Worm (Caenorhabditis elegans) whole organism, late embryonic: ENCODE results near the gene F08G12.3.

ENCODE experiments used
- C08G9.2 ChIP-seq: sonication (generic microtip); optimal IDR thresholded peaks from 2 replicates; lab custom pipeline; 2016; ENCODE audit warnings: mild to moderate bottlenecking, missing genetic modification characterization, moderate library complexity, missing compliant biosample characterization
- C38D4.7 ChIP-seq: fragments of 200-800 bp; sonication (Bioruptor generic); optimal IDR thresholded peaks from 2 replicates; lab custom pipeline; 2018; ENCODE audit warnings: mild to moderate bottlenecking, missing genetic modification characterization, moderate library complexity, missing compliant biosample characterization
- K02D7.2 ChIP-seq: sonication (generic microtip); optimal IDR thresholded peaks from 2 replicates; lab custom pipeline; 2017; ENCODE audit warnings: mild to moderate bottlenecking, missing genetic modification characterization, missing compliant biosample characterization
- Y22D7AL.16 ChIP-seq: sonication (generic microtip); optimal IDR thresholded peaks from 2 replicates; lab custom pipeline; 2016; ENCODE audit warnings: missing genetic modification characterization, missing compliant biosample characterization
- ceh-19 ChIP-seq: fragments of 200-800 bp; sonication (Bioruptor generic); optimal IDR thresholded peaks from 2 replicates; lab custom pipeline; 2018; ENCODE audit warnings: mild to moderate bottlenecking, missing genetic modification characterization, missing compliant biosample characterization
- ceh-2 ChIP-seq: sonication (generic microtip); optimal IDR thresholded peaks from 2 replicates; lab custom pipeline; 2016; ENCODE audit warnings: missing genotype, missing genetic modification characterization, missing compliant biosample characterization
- ceh-22 ChIP-seq: sonication (generic microtip); optimal IDR thresholded peaks from 2 replicates; lab custom pipeline; 2017; ENCODE audit warnings: missing biosample characterization, missing genetic modification characterization
- ceh-24 ChIP-seq: sonication (generic microtip); optimal IDR thresholded peaks from 2 replicates; lab custom pipeline; 2016; ENCODE audit warnings: mild to moderate bottlenecking, missing genetic modification characterization, missing compliant biosample characterization
- ceh-30 ChIP-seq: fragments of 150-350 bp; optimal IDR thresholded peaks from 2 replicates; lab custom pipeline; 2014; ENCODE audit warnings: missing biosample characterization, missing genetic modification characterization
- ceh-31 ChIP-seq: sonication (generic microtip); optimal IDR thresholded peaks from 2 replicates; lab custom pipeline; 2016; ENCODE audit warnings: missing genetic modification characterization, missing compliant biosample characterization
- ceh-34 ChIP-seq: sonication (generic microtip); optimal IDR thresholded peaks from 2 replicates; lab custom pipeline; 2016; ENCODE audit warnings: mild to moderate bottlenecking, missing genetic modification characterization, missing compliant biosample characterization
- ceh-45 ChIP-seq: fragments of 200-800 bp; sonication (Bioruptor generic); IDR thresholded peaks from 2 replicates; pipeline ENCODE4 v1.3.6; 2022; ENCODE audit warnings: missing genetic modification reagents, missing genetic modification characterization, missing compliant biosample characterization
- ceh-48 ChIP-seq: sonication (generic microtip); optimal IDR thresholded peaks from 2 replicates; lab custom pipeline; 2016; ENCODE audit warnings: missing genetic modification characterization, inconsistent platforms, missing compliant biosample characterization
- ceh-6 ChIP-seq: fragments of 200-800 bp; sonication (Bioruptor generic); optimal IDR thresholded peaks from 2 replicates; lab custom pipeline; 2018; ENCODE audit warnings: mild to moderate bottlenecking, missing genetic modification characterization, missing compliant biosample characterization
- ceh-9 ChIP-seq: sonication (generic microtip); optimal IDR thresholded peaks from 2 replicates; lab custom pipeline; 2016; ENCODE audit warnings: mild to moderate bottlenecking, missing genetic modification characterization, inconsistent platforms, missing compliant biosample characterization
- che-1 ChIP-seq: sonication (generic microtip); optimal IDR thresholded peaks from 2 replicates; lab custom pipeline; 2016; ENCODE audit warnings: mild to moderate bottlenecking, missing genetic modification characterization, missing compliant biosample characterization
- dve-1 ChIP-seq: sonication (generic microtip); optimal IDR thresholded peaks from 2 replicates; lab custom pipeline; 2017; ENCODE audit warnings: antibody characterized with exemption, mild to moderate bottlenecking, missing genetic modification characterization, missing compliant biosample characterization
- elt-4 ChIP-seq: sonication (generic microtip); optimal IDR thresholded peaks from 2 replicates; lab custom pipeline; 2016; ENCODE audit warnings: missing genetic modification characterization, missing compliant biosample characterization
- fax-1 ChIP-seq: sonication (generic microtip); optimal IDR thresholded peaks from 2 replicates; lab custom pipeline; 2016; ENCODE audit warnings: missing genotype, missing genetic modification characterization, missing compliant biosample characterization
- fkh-6 ChIP-seq: sonication (generic microtip); optimal IDR thresholded peaks from 2 replicates; lab custom pipeline; 2016; ENCODE audit warnings: missing genetic modification characterization, missing compliant biosample characterization
- hlh-15 ChIP-seq: sonication (generic microtip); optimal IDR thresholded peaks from 2 replicates; lab custom pipeline; 2016; ENCODE audit warnings: missing genetic modification characterization, missing compliant biosample characterization
- hlh-6 ChIP-seq: sonication (generic microtip); optimal IDR thresholded peaks from 2 replicates; lab custom pipeline; 2016; ENCODE audit warnings: missing genotype, missing genetic modification characterization, missing compliant biosample characterization
- lin-11 ChIP-seq: fragments of 200-800 bp; sonication (Bioruptor generic); optimal IDR thresholded peaks from 2 replicates; lab custom pipeline; 2018; ENCODE audit warnings: mild to moderate bottlenecking, missing genetic modification characterization, missing compliant biosample characterization
- madf-2 ChIP-seq: sonication (generic microtip); optimal IDR thresholded peaks from 2 replicates; lab custom pipeline; 2017; ENCODE audit warnings: missing genetic modification characterization, missing compliant biosample characterization
- mec-3 ChIP-seq: sonication (generic microtip); optimal IDR thresholded peaks from 2 replicates; lab custom pipeline; 2016; ENCODE audit warnings: borderline replicate concordance, missing genetic modification characterization, missing compliant biosample characterization
- nfya-1 ChIP-seq: sonication (generic microtip); optimal IDR thresholded peaks from 2 replicates; lab custom pipeline; 2017; ENCODE audit warnings: missing genetic modification characterization, mild to moderate bottlenecking, missing compliant biosample characterization, antibody characterized with exemption, moderate library complexity
- nhr-11 ChIP-seq: fragments of 150-350 bp; optimal IDR thresholded peaks from 2 replicates; lab custom pipeline; 2014; ENCODE audit warnings: missing biosample characterization, missing genetic modification characterization
- nhr-232 ChIP-seq: sonication (generic microtip); optimal IDR thresholded peaks from 2 replicates; lab custom pipeline; 2016; ENCODE audit warnings: missing genetic modification characterization, missing compliant biosample characterization
- npax-4 ChIP-seq: sonication (generic microtip); optimal IDR thresholded peaks from 2 replicates; lab custom pipeline; 2016; ENCODE audit warnings: missing genetic modification characterization, missing compliant biosample characterization
- odd-2 ChIP-seq: sonication (generic microtip); optimal IDR thresholded peaks from 2 replicates; lab custom pipeline; 2017; ENCODE audit warnings: antibody characterized with exemption, mild to moderate bottlenecking, missing genetic modification characterization, missing compliant biosample characterization
- pag-3 ChIP-seq: sonication (generic microtip); optimal IDR thresholded peaks from 2 replicates; lab custom pipeline; 2016; ENCODE audit warnings: missing compliant biosample characterization, missing genetic modification characterization, borderline replicate concordance
- pha-2 ChIP-seq: sonication (generic microtip); optimal IDR thresholded peaks from 2 replicates; lab custom pipeline; 2017; ENCODE audit warnings: mild to moderate bottlenecking, missing genetic modification characterization, missing compliant biosample characterization
- pha-4 ChIP-seq: fragments of 150-350 bp; optimal IDR thresholded peaks from 2 replicates; lab custom pipeline; 2018; ENCODE audit warnings: missing biosample characterization, missing genetic modification reagents, missing genetic modification characterization
- ref-2 ChIP-seq: sonication (generic microtip); optimal IDR thresholded peaks from 2 replicates; lab custom pipeline; 2016; ENCODE audit warnings: missing genetic modification characterization, missing compliant biosample characterization
- sdc-2 ChIP-seq: sonication (generic microtip); optimal IDR thresholded peaks from 2 replicates; lab custom pipeline; 2016; ENCODE audit warnings: missing genotype, missing genetic modification characterization, missing compliant biosample characterization
- tbx-2 ChIP-seq: sonication (generic microtip); optimal IDR thresholded peaks from 2 replicates; lab custom pipeline; 2016; ENCODE audit warnings: missing genetic modification characterization, missing compliant biosample characterization
- ttx-3 ChIP-seq: sonication (generic microtip); optimal IDR thresholded peaks from 2 replicates; lab custom pipeline; 2016; ENCODE audit warnings: missing genetic modification reagents, missing genetic modification characterization, missing compliant biosample characterization
- unc-3 ChIP-seq, 2 experiments: fragments of 200-800 bp in 1 of 2; sonication (Bioruptor generic) in 1 of 2; sonication (generic microtip) in 1 of 2; conservative IDR thresholded peaks in 1 of 2; optimal IDR thresholded peaks in 1 of 2; 2 replicates each; pipeline versions ENCODE4 v1.3.6 to Lab custom; 2016 to 2022; ENCODE audit warnings: missing compliant biosample characterization in 2 of 2, missing genetic modification characterization in 2 of 2, missing genetic modification reagents in 1 of 2
- unc-42 ChIP-seq: sonication (generic microtip); optimal IDR thresholded peaks from 2 replicates; lab custom pipeline; 2016; ENCODE audit warnings: missing genotype, missing genetic modification characterization, missing compliant biosample characterization
- unc-55 ChIP-seq: sonication (generic microtip); optimal IDR thresholded peaks from 2 replicates; lab custom pipeline; 2017; ENCODE audit warnings: missing biosample characterization, missing genetic modification reagents, missing genetic modification characterization
- unc-86 ChIP-seq: sonication (generic microtip); optimal IDR thresholded peaks from 2 replicates; lab custom pipeline; 2016; ENCODE audit warnings: missing genetic modification characterization, missing compliant biosample characterization
- zip-5 ChIP-seq: sonication (generic microtip); optimal IDR thresholded peaks from 2 replicates; lab custom pipeline; 2016; ENCODE audit warnings: missing genetic modification characterization, missing compliant biosample characterization
- ztf-16 ChIP-seq: sonication (generic microtip); optimal IDR thresholded peaks from 2 replicates; lab custom pipeline; 2017; ENCODE audit warnings: missing genetic modification characterization, missing compliant biosample characterization

The F08G12.3 gene

DNA sequence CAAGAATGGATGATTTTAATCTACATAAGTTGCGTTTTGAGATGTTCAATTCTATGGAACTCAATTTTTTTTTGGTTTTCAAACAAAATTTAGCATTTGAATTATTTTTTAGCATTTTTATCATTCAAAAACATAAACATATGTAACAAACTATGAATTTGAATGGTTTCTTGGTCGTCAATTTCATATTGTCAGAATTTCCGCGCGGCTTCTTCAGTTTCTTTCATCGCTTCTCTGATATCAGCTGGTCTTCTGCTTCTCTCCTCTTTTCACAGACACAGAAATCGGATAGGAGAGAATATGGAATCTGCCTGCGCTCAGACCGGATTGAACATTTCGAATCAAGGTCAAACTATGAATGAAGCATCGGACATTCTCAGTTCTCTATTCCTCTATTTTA lies 33.3 kb upstream of the F08G12.3 start, which contains the start of gene C03A3.9:
C03A3.9 (plus strand) TSS at position 301 of the 400 bp plus-strand sequence.
- TF ChIP-seq fax-1 (no peak), pha-4 (no peak)

DNA sequence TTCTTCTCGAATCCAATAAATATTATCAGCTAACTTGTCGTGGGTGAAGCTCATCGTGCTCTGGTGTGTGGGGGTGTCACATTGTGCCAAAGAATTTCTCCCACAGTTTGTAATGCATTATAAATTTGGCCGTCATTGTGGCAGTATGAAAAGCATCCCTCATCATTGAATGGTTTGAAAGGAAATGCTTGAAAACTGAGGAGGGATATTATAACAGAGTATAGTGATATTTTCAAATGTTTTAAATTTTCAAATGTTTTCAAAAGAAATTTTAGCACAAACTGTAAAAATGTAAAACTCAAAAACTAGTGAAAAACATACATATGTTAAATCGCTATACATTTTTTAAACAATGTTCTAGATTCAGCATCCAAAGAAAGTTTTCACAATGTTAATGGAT lies 31.1 kb upstream of the F08G12.3 start, which contains the start of gene C03A3.3:
C03A3.3 (minus strand) TSS at position 101 of the 400 bp plus-strand sequence.
- TF ChIP-seq ceh-6 (GFP tag; lab: Kevin White, UChicago) (no peak), unc-42 (tag; lab: Kevin White, UChicago) (no peak), nhr-232 (no peak), ceh-31 (tag; lab: Kevin White, UChicago) (no peak), ceh-48 (tag; lab: Kevin White, UChicago) (no peak), npax-4 (tag; lab: Kevin White, UChicago) (no peak), pag-3 (tag; lab: Kevin White, UChicago) (no peak), ceh-34 (tag; lab: Kevin White, UChicago) (no peak), che-1 (no peak), ceh-45 (no peak)

DNA sequence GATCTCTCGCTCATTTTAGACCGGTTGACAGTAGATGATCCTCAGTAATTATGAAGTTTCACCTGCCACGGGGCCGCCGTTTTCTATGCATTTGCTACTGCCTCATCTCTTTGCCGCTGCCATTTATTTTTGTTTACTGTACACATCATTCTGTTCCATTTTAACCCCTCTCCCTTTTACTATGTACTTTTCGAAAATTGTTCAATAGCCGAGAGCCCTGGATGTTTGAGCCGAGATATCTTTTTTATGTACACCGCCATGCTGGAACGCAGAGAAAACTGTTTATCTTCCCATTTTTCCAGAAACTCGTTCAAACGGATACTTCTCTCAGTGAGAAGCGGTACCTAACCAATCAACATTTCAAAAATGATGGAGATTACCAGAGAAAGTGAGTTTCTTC lies 29.2 kb upstream of the F08G12.3 start, which contains the start of gene ifa-1:
ifa-1 (plus strand) TSS at position 301 of the 400 bp plus-strand sequence.
- TF ChIP-seq dve-1 (tag; lab: Kevin White, UChicago) (no peak), ceh-2 (tag; lab: Kevin White, UChicago) (no peak), zip-5 (no peak), ceh-30 (no peak), unc-55 (GFP tag; lab: Kevin White, UChicago) (no peak), nfya-1 (tag; lab: Kevin White, UChicago) (no peak), sdc-2 (tag; lab: Kevin White, UChicago) (no peak), ztf-16 (no peak), ceh-24 (no peak), madf-2 (tag; lab: Kevin White, UChicago) (no peak), hlh-6 (tag; lab: Kevin White, UChicago) (no peak), lin-11 (tag; lab: Kevin White, UChicago) (no peak), Y22D7AL.16 (tag; lab: Kevin White, UChicago) (no peak), che-1 (no peak), unc-86 (tag; lab: Kevin White, UChicago) (no peak), ceh-22 (tag; lab: Kevin White, UChicago) (no peak), ceh-19 (no peak), mec-3 (tag; lab: Kevin White, UChicago) (no peak), ttx-3 (tag; lab: Kevin White, UChicago) (no peak), odd-2 (tag; lab: Kevin White, UChicago) (no peak)

DNA sequence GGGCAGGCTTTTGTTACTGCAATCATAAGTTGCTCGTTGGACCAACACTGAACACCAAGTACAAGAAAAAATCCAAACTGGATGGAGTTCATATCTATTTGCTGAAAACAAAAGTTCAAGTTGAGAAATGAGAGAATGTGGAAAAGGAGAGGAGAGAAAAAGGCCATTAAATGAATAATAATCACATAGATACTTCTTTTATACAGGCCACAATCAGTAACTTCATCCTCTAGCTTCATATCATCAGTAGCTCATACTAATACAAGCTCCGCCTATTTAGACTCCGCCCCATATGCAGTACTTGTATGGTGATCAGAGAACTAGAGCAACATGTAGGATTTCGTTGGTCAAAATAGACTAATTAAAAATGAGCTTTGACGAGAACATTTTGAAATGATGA lies 20.8 kb upstream of the F08G12.3 start, which contains the start of gene F38B2.2:
F38B2.2 (minus strand) TSS at position 101 of the 400 bp plus-strand sequence.
- no peak for TF ChIP-seq mec-3 (tag; lab: Kevin White, UChicago)
- TF ChIP-seq C38D4.7: no peak

DNA sequence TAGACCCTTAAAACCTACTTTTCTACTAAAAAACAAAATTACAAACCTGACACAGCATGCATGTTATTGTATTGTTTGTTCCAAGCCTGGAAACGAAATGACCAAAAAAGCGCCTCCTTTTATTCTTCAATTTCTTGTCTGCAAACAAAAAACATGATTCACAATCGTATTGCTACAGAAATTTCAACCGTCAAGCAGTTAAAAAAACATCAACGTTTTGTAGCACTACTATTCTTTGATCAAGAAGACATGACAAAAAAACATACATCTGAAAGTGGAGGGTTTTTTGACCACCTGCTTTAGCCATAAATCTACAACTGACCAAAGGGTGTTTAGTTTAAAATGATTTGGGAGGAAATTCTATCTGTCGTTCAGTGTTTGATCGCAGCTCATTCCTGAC lies 18.9 kb upstream of the F08G12.3 start, which contains the start of gene F38B2.6:
F38B2.6 (minus strand) TSS at position 101 of the 400 bp plus-strand sequence.
- no peak for TF ChIP-seq ztf-16
- TF ChIP-seq elt-4 (tag; lab: Kevin White, UChicago): no peak
- no peak for TF ChIP-seq ceh-9 (tag; lab: Kevin White, UChicago)
- TF ChIP-seq unc-3 (GFP tag; conservative IDR thresholded peaks at IDR 0.05; lab: Robert Waterston, UW): no peak
- no peak for TF ChIP-seq unc-3 (tag; optimal IDR thresholded peaks at IDR 0.05; lab: Kevin White, UChicago)
- TF ChIP-seq ref-2: no peak
- TF ChIP-seq odd-2 (tag; lab: Kevin White, UChicago): no peak
- no peak for TF ChIP-seq nhr-11 (tag; lab: Kevin White, UChicago)
- no peak for TF ChIP-seq tbx-2 (tag; lab: Kevin White, UChicago)
- no peak for TF ChIP-seq hlh-15 (tag; lab: Kevin White, UChicago)
- TF ChIP-seq nfya-1 (tag; lab: Kevin White, UChicago): no peak
- no peak for TF ChIP-seq ceh-45
- TF ChIP-seq pha-2 (tag; lab: Kevin White, UChicago): no peak
- TF ChIP-seq C08G9.2 (tag; lab: Kevin White, UChicago): no peak
- no peak for TF ChIP-seq mec-3 (tag; lab: Kevin White, UChicago)
- TF ChIP-seq K02D7.2 (tag; lab: Kevin White, UChicago): no peak
- TF ChIP-seq zip-5: no peak
- no peak for TF ChIP-seq fkh-6 (tag; lab: Kevin White, UChicago)
- TF ChIP-seq ceh-24: no peak
- TF ChIP-seq, all 69 proteins: peak for 0
